Fruit fly (Drosophila melanogaster) whole organism, wandering third instar larva: ENCODE data around the gene CG32767.
A peak's percentile ranks its signal among the peaks of the same experiment; 100 is the strongest.

Source experiments
- CG32264 ChIP-seq: fragments of 200-800 bp; sonication (Bioruptor generic); optimal IDR thresholded peaks from 2 replicates; lab custom pipeline; 2016; ENCODE audit warnings: missing biosample characterization, missing genetic modification characterization
- CrebA ChIP-seq: fragments of 200-800 bp; sonication (Bioruptor generic); optimal IDR thresholded peaks from 2 replicates; lab custom pipeline; 2016; ENCODE audit warnings: missing biosample characterization, mild to moderate bottlenecking, missing genetic modification characterization, borderline replicate concordance
- Jra ChIP-seq: sonication (Bioruptor generic); optimal IDR thresholded peaks from 2 replicates; lab custom pipeline; 2016; ENCODE audit warnings: missing biosample characterization, missing genetic modification characterization
- Vsx2 ChIP-seq: fragments of 200-300, 225-300 bp; sonication (Bioruptor generic); optimal IDR thresholded peaks from 2 replicates; lab custom pipeline; 2018; ENCODE audit warnings: missing biosample characterization, missing genetic modification characterization; ENCODE audit not compliant: partially characterized antibody
- foxo ChIP-seq, 2 experiments: fragments of 200-800 bp; sonication (Bioruptor generic); optimal IDR thresholded peaks; 2 replicates in 1 of 2; 3 replicates in 1 of 2; lab custom pipeline; 2016 to 2017; ENCODE audit warnings: missing biosample characterization in 2 of 2, missing genetic modification characterization in 2 of 2
- tai ChIP-seq: sonication (Bioruptor generic); optimal IDR thresholded peaks from 2 replicates; lab custom pipeline; 2016; ENCODE audit warnings: missing biosample characterization, missing genetic modification characterization

- TF ChIP-seq tai, result peak; percentile 67
- TF ChIP-seq CrebA (GFP tag; lab: Kevin White, UChicago), result peak; percentile 63
- TF ChIP-seq CG32264, result peak; percentile 51
- TF ChIP-seq Jra (GFP tag; lab: Kevin White, UChicago), result peak; percentile 75
- no peak for TF ChIP-seq Vsx2 (GFP tag; lab: Kevin White, UChicago)
- TF ChIP-seq foxo (GFP tag; optimal IDR thresholded peaks at IDR 0.05; lab: Kevin White, UChicago), result peak; percentile 61 to 93
Measured at dm6 chrX:5046256-5046894, 38.2 kb downstream of the CG32767 start.
